Worm (Caenorhabditis elegans) whole organism, L2 larva: ENCODE measurements around the gene T03G6.1.
A peak's percentile ranks its signal among the peaks of the same experiment; 100 is the strongest.

ENCODE experiments used
- C34F6.9 ChIP-seq: fragments of 150-350 bp; optimal IDR thresholded peaks from 2 replicates; lab custom pipeline; 2014; ENCODE audit warnings: missing biosample characterization, missing genetic modification characterization
- F13H6.1 ChIP-seq: sonication (generic microtip); optimal IDR thresholded peaks from 2 replicates; lab custom pipeline; 2016; ENCODE audit warnings: missing genetic modification characterization, missing compliant biosample characterization
- ZK546.5 ChIP-seq: sonication (generic microtip); optimal IDR thresholded peaks from 2 replicates; lab custom pipeline; 2017; ENCODE audit warnings: missing biosample characterization, missing genetic modification characterization
- ama-1 ChIP-seq: fragments of 150-350 bp; optimal IDR thresholded peaks from 2 replicates; lab custom pipeline; 2018; ENCODE audit warnings: inconsistent platforms
- blmp-1 ChIP-seq: sonication (generic microtip); optimal IDR thresholded peaks from 2 replicates; lab custom pipeline; 2017; ENCODE audit warnings: missing genetic modification characterization, mild to moderate bottlenecking, missing compliant biosample characterization, antibody characterized with exemption, moderate library complexity; ENCODE audit not compliant: insufficient read depth
- ceh-16 ChIP-seq: fragments of 150-350 bp; optimal IDR thresholded peaks from 2 replicates; lab custom pipeline; 2014; ENCODE audit warnings: missing biosample characterization, missing genetic modification characterization
- crh-2 ChIP-seq: sonication (generic microtip); optimal IDR thresholded peaks from 2 replicates; lab custom pipeline; 2017; ENCODE audit warnings: missing biosample characterization, missing genetic modification characterization
- egl-27 ChIP-seq: sonication (generic microtip); optimal IDR thresholded peaks from 3 replicates; lab custom pipeline; 2017; ENCODE audit warnings: missing biosample characterization, missing genetic modification reagents, missing genetic modification characterization
- elt-1 ChIP-seq: fragments of 150-350 bp; optimal IDR thresholded peaks from 2 replicates; lab custom pipeline; 2014; ENCODE audit warnings: missing biosample characterization, missing genetic modification characterization
- fos-1 ChIP-seq: fragments of 150-350 bp; optimal IDR thresholded peaks from 2 replicates; lab custom pipeline; 2014; ENCODE audit warnings: missing biosample characterization, missing genetic modification characterization
- lin-39 ChIP-seq: fragments of 150-350 bp; optimal IDR thresholded peaks from 2 replicates; lab custom pipeline; 2014; ENCODE audit warnings: missing biosample characterization, missing genetic modification reagents, missing genetic modification characterization
- lsy-2 ChIP-seq, 2 experiments: fragments of 150-350 bp in 1 of 2; sonication (generic microtip) in 1 of 2; optimal IDR thresholded peaks; 2 replicates each; lab custom pipeline; 2014 to 2017; ENCODE audit warnings: missing biosample characterization in 2 of 2, missing genetic modification characterization in 2 of 2
- mab-5 ChIP-seq: fragments of 150-350 bp; optimal IDR thresholded peaks from 2 replicates; lab custom pipeline; 2014; ENCODE audit warnings: missing biosample characterization, missing genetic modification characterization
- mbf-1 ChIP-seq: sonication (generic microtip); optimal IDR thresholded peaks from 2 replicates; lab custom pipeline; 2017; ENCODE audit warnings: missing biosample characterization, missing genetic modification characterization
- mdl-1 ChIP-seq, 2 experiments: fragments of 150-350 bp in 1 of 2; sonication (generic microtip) in 1 of 2; optimal IDR thresholded peaks; 2 replicates each; lab custom pipeline; 2017; ENCODE audit warnings: missing biosample characterization in 2 of 2, missing genetic modification characterization in 2 of 2
- nhr-10 ChIP-seq: sonication (generic microtip); optimal IDR thresholded peaks from 2 replicates; lab custom pipeline; 2017; ENCODE audit warnings: missing biosample characterization, missing genetic modification characterization
- nhr-129 ChIP-seq: fragments of 150-350 bp; optimal IDR thresholded peaks from 2 replicates; lab custom pipeline; 2014; ENCODE audit warnings: missing biosample characterization, missing genetic modification characterization
- nhr-21 ChIP-seq: fragments of 150-350 bp; optimal IDR thresholded peaks from 2 replicates; lab custom pipeline; 2014; ENCODE audit warnings: missing biosample characterization, missing genetic modification characterization
- nhr-237 ChIP-seq: fragments of 150-350 bp; optimal IDR thresholded peaks from 2 replicates; lab custom pipeline; 2014; ENCODE audit warnings: missing biosample characterization, missing genetic modification characterization
- nhr-25 ChIP-seq: fragments of 150-350 bp; sonication (generic microtip); optimal IDR thresholded peaks from 3 replicates; lab custom pipeline; 2014; ENCODE audit warnings: missing biosample characterization, missing genetic modification characterization
- nhr-6 ChIP-seq: fragments of 150-350 bp; optimal IDR thresholded peaks from 2 replicates; lab custom pipeline; 2014; ENCODE audit warnings: missing biosample characterization, missing genetic modification characterization
- nhr-77 ChIP-seq: fragments of 150-350 bp; optimal IDR thresholded peaks from 2 replicates; lab custom pipeline; 2014; ENCODE audit warnings: missing biosample characterization, missing genetic modification characterization
- sem-4 ChIP-seq: fragments of 150-350 bp; optimal IDR thresholded peaks from 2 replicates; lab custom pipeline; 2014; ENCODE audit warnings: missing biosample characterization, missing genetic modification reagents, missing genetic modification characterization
- sma-3 ChIP-seq: sonication (generic microtip); optimal IDR thresholded peaks from 2 replicates; lab custom pipeline; 2016; ENCODE audit warnings: missing genetic modification reagents, missing genetic modification characterization, missing compliant biosample characterization
- sma-9 ChIP-seq, 2 experiments: fragments of 150-350 bp in 1 of 2; sonication (generic microtip) in 1 of 2; optimal IDR thresholded peaks; 2 replicates each; lab custom pipeline; 2014 to 2016; ENCODE audit warnings: missing genetic modification characterization in 2 of 2, mild to moderate bottlenecking in 1 of 2, missing biosample characterization in 1 of 2, missing compliant biosample characterization in 1 of 2, missing genetic modification reagents in 1 of 2, moderate library complexity in 1 of 2
- snpc-4 ChIP-seq: fragments of 150-350 bp; optimal IDR thresholded peaks from 2 replicates; lab custom pipeline; 2014; ENCODE audit warnings: missing biosample characterization, missing genetic modification characterization
- unc-39 ChIP-seq: fragments of 150-350 bp; optimal IDR thresholded peaks from 2 replicates; lab custom pipeline; 2014; ENCODE audit warnings: missing biosample characterization, missing genetic modification characterization
- unc-62 ChIP-seq: fragments of 150-350 bp; optimal IDR thresholded peaks from 2 replicates; lab custom pipeline; 2014; ENCODE audit warnings: missing biosample characterization, missing genetic modification reagents, missing genetic modification characterization
- zag-1 ChIP-seq: fragments of 150-350 bp; optimal IDR thresholded peaks from 2 replicates; lab custom pipeline; 2014; ENCODE audit warnings: missing biosample characterization, missing genetic modification characterization
- ztf-1 ChIP-seq: fragments of 200-800 bp; sonication (Bioruptor generic); conservative IDR thresholded peaks from 2 replicates; pipeline ENCODE4 v1.3.6; 2022; ENCODE audit warnings: missing genetic modification characterization, missing compliant biosample characterization
- ztf-11 ChIP-seq: sonication (generic microtip); optimal IDR thresholded peaks from 2 replicates; lab custom pipeline; 2017; ENCODE audit warnings: missing biosample characterization, missing genetic modification characterization
- ztf-4 ChIP-seq: fragments of 150-350 bp; optimal IDR thresholded peaks from 2 replicates; lab custom pipeline; 2014; ENCODE audit warnings: missing biosample characterization, missing genetic modification characterization

The T03G6.1 gene

DNA sequence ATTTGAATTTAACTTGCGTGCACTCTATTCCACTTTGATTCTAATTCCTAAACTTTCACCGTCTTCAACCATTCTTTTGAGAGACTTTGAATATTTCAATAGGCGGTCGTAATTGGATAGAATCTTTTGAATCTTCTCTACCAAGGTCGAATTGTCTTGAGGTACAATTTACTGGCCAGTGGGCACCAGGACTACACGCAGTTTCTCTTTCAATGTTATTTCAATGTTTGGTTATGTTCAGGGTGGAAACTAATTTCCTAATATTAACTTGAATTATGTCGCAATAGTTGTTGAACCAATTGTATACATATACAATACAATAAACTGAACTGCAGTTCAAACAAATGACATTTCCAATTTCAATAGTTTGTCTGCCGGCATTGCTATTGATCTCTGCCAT lies 20.0 kb upstream of the T03G6.1 start:
- peak; percentile 15 for TF ChIP-seq nhr-129
- peak; percentile 75 for TF ChIP-seq nhr-25 (tag; lab: Kevin White, UChicago)
- no peak for TF ChIP-seq mab-5
- TF ChIP-seq mbf-1 (tag; lab: Kevin White, UChicago) = no peak
- TF ChIP-seq, all 48 proteins: peak for 2

DNA sequence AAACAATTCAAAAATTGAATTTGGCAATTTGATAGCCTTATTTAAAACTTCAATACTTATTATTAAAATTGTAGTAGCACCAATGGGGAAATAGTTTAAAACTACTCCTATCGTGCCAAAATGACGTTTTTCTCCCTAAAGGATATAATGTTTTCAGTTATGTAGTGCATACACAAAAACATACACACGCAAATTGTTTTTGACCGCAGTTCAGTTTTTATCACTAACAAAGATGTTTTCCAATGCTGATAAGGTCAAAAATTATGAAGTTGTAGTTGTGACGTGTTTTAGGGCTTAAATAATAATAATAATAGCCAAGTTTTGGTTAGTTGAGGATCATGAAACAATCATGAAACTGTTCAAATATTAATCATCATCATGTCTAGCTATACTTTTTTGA lies 18.0 kb upstream of the T03G6.1 start:
- TF ChIP-seq nhr-21 (tag; lab: Kevin White, UChicago) (no peak), crh-2 (tag; lab: Kevin White, UChicago) (peak; percentile 5)
- TF ChIP-seq, all 48 proteins: peak for 1

DNA sequence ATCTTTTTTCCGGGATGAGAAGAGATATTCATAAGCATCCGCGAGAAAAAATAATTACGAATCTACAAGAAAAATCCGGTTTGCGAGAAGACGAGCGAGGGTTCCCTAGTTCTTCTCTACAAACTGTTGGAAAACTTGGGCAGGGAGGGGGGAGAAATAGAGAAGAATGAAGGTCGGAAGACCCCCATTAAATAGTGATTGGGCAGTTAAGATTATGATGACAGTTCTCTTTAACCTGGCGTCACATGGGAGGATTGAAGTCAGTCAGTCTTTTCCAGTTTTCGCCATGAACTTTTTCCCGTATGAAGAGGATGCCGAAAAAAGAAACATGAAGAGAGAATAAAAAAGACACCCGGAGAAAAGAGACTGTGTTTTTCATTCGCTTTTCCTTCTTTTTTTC lies 17.3 kb upstream of the T03G6.1 start:
- TF ChIP-seq ztf-4 = no peak
- TF ChIP-seq fos-1 (tag; lab: Kevin White, UChicago) = peak; percentile 26
- peak; percentile 85 for TF ChIP-seq nhr-25 (tag; lab: Kevin White, UChicago)
- peak; percentile 47 for TF ChIP-seq sma-9 (GFP tag; optimal IDR thresholded peaks at IDR 0.05; lab: Kevin White, UChicago)
- TF ChIP-seq sma-9 (tag; optimal IDR thresholded peaks at IDR 0.05; lab: Kevin White, UChicago) = no peak
- no peak for TF ChIP-seq lsy-2 (tag; optimal IDR thresholded peaks at IDR 0.05; lab: Kevin White, UChicago)
- peak; percentile 36 for TF ChIP-seq blmp-1 (tag; lab: Kevin White, UChicago)
- peak; percentile 82 for TF ChIP-seq nhr-21 (tag; lab: Kevin White, UChicago)
- peak; percentile 38 for TF ChIP-seq nhr-129
- peak; percentile 49 for TF ChIP-seq ama-1
- TF ChIP-seq ceh-16 (tag; lab: Kevin White, UChicago) = peak; percentile 24
- TF ChIP-seq unc-39 (tag; lab: Kevin White, UChicago) = no peak
- no peak for TF ChIP-seq nhr-237 (tag; lab: Kevin White, UChicago)
- peak; percentile 73 for TF ChIP-seq sem-4 (tag; lab: Kevin White, UChicago)
- peak; percentile 17 for TF ChIP-seq crh-2 (tag; lab: Kevin White, UChicago)
- peak; percentile 10 for TF ChIP-seq nhr-6 (tag; lab: Kevin White, UChicago)
- peak; percentile 12 for TF ChIP-seq sma-3 (GFP tag; lab: Kevin White, UChicago)

DNA sequence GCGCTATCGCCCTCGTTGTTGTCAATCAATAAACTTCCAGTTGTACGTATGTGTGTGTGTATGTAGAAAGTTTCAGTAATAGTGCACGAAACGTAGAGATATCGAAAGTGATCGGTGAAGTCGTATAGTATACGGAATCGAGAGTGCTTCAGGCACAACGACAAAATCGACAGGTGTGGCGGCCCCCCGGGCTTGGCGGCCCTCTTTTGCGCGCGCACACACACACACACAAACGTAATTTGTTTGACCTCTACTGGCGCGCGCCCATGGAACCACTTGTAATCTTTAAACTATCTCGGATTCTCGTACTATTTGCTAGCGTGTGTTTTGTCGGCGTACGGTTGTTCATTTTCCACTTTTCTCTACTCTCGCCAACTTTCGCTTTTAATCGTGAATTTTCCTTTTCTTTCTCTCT lies 16.4 kb upstream of the T03G6.1 start:
- TF ChIP-seq nhr-77 (tag; lab: Kevin White, UChicago) (no peak), lsy-2 (tag; optimal IDR thresholded peaks at IDR 0.05; lab: Kevin White, UChicago) (peak in 1 of 2 experiments; percentile 51), ztf-4 (no peak), blmp-1 (tag; lab: Kevin White, UChicago) (peak; percentile 90), F13H6.1 (tag; lab: Kevin White, UChicago) (peak; percentile 93), snpc-4 (tag; lab: Kevin White, UChicago) (peak; percentile 23), nhr-6 (tag; lab: Kevin White, UChicago) (peak; percentile 37), nhr-21 (tag; lab: Kevin White, UChicago) (peak; percentile 43), sma-3 (GFP tag; lab: Kevin White, UChicago) (peak; percentile 65), fos-1 (tag; lab: Kevin White, UChicago) (peak; percentile 8), zag-1 (tag; lab: Kevin White, UChicago) (no peak), ceh-16 (tag; lab: Kevin White, UChicago) (peak; percentile 82), egl-27 (tag; lab: Kevin White, UChicago) (peak; percentile 18), nhr-25 (tag; lab: Kevin White, UChicago) (peak; percentile 88), lin-39 (no peak), elt-1 (tag; lab: Kevin White, UChicago) (no peak), sma-9 (GFP tag; optimal IDR thresholded peaks at IDR 0.05; lab: Kevin White, UChicago) (peak; percentile 84), sma-9 (tag; optimal IDR thresholded peaks at IDR 0.05; lab: Kevin White, UChicago) (no peak), ztf-1 (GFP tag; lab: Robert Waterston, UW) (no peak), nhr-129 (peak; percentile 61), ZK546.5 (no peak), sem-4 (tag; lab: Kevin White, UChicago) (no peak), C34F6.9 (tag; lab: Kevin White, UChicago) (peak; percentile 3), unc-62 (no peak), ztf-11 (tag; lab: Kevin White, UChicago) (no peak), nhr-10 (tag; lab: Kevin White, UChicago) (no peak), mdl-1 (tag; optimal IDR thresholded peaks at IDR 0.05; lab: Kevin White, UChicago) (no peak)
